Worm (Caenorhabditis elegans) whole organism, L4 larva: Measurements from ENCODE around the gene C25H3.14.

Experiments used
- F49E8.2 ChIP-seq: sonication (generic microtip); optimal IDR thresholded peaks from 2 replicates; lab custom pipeline; 2016; ENCODE audit warnings: missing compliant biosample characterization, mild to moderate bottlenecking, missing genetic modification characterization, borderline replicate concordance
- Y105C5A.15 ChIP-seq: fragments of 200-800 bp; sonication (Bioruptor generic); IDR thresholded peaks from 2 replicates; pipeline ENCODE4 v1.3.6; 2022; ENCODE audit warnings: missing genetic modification characterization, missing compliant biosample characterization
- ceh-28 ChIP-seq: fragments of 150-350 bp; optimal IDR thresholded peaks from 2 replicates; lab custom pipeline; 2014; ENCODE audit warnings: missing biosample characterization, missing genetic modification reagents, missing genetic modification characterization
- cey-2 ChIP-seq: sonication (generic microtip); optimal IDR thresholded peaks from 3 replicates; lab custom pipeline; 2017; ENCODE audit warnings: missing genetic modification characterization, mild to moderate bottlenecking, missing compliant biosample characterization, antibody characterized with exemption, borderline replicate concordance; ENCODE audit not compliant: insufficient read depth
- daf-12 ChIP-seq: fragments of 150-350 bp; optimal IDR thresholded peaks from 2 replicates; lab custom pipeline; 2014; ENCODE audit warnings: missing biosample characterization, missing genetic modification reagents, missing genetic modification characterization
- dmd-6 ChIP-seq: fragments of 200-800 bp; sonication (Bioruptor generic); IDR thresholded peaks from 2 replicates; pipeline ENCODE4 v1.3.6; 2022; ENCODE audit warnings: missing genetic modification reagents, missing genetic modification characterization, missing compliant biosample characterization
- dve-1 ChIP-seq: sonication (generic microtip); optimal IDR thresholded peaks from 2 replicates; lab custom pipeline; 2017; ENCODE audit warnings: antibody characterized with exemption, mild to moderate bottlenecking, missing genetic modification characterization, missing compliant biosample characterization; ENCODE audit not compliant: insufficient read depth
- egl-43 ChIP-seq: fragments of 200-800 bp; sonication (Bioruptor generic); IDR thresholded peaks from 2 replicates; pipeline ENCODE4 v1.3.6; 2022; ENCODE audit warnings: missing genetic modification reagents, missing genetic modification characterization, missing compliant biosample characterization
- lim-7 ChIP-seq: fragments of 200-800 bp; sonication (Bioruptor generic); IDR thresholded peaks from 2 replicates; pipeline ENCODE4 v1.3.6; 2022; ENCODE audit warnings: missing genetic modification characterization, missing compliant biosample characterization
- lin-1 ChIP-seq: fragments of 200-800 bp; sonication (Bioruptor generic); IDR thresholded peaks from 2 replicates; pipeline ENCODE4 v1.3.6; 2022; ENCODE audit warnings: missing genetic modification reagents, missing genetic modification characterization, missing compliant biosample characterization
- mdl-1 ChIP-seq, 2 experiments: fragments of 150-350 bp in 1 of 2; sonication (generic microtip) in 1 of 2; optimal IDR thresholded peaks; 2 replicates each; lab custom pipeline; 2014 to 2017; ENCODE audit warnings: missing biosample characterization in 2 of 2, missing genetic modification characterization in 2 of 2
- nhr-102 ChIP-seq: sonication (generic microtip); optimal IDR thresholded peaks from 2 replicates; lab custom pipeline; 2016; ENCODE audit warnings: mild to moderate bottlenecking, missing genetic modification characterization, moderate library complexity, missing compliant biosample characterization
- nhr-11 ChIP-seq: fragments of 150-350 bp; optimal IDR thresholded peaks from 2 replicates; lab custom pipeline; 2014; ENCODE audit warnings: missing biosample characterization, missing genetic modification characterization
- nhr-25 ChIP-seq: sonication (generic microtip); optimal IDR thresholded peaks from 2 replicates; lab custom pipeline; 2017; ENCODE audit warnings: missing genetic modification characterization, mild to moderate bottlenecking, missing compliant biosample characterization, antibody characterized with exemption, moderate library complexity, borderline replicate concordance; ENCODE audit not compliant: insufficient read depth
- nhr-41 ChIP-seq: fragments of 200-800 bp; sonication (Bioruptor generic); IDR thresholded peaks from 2 replicates; pipeline ENCODE4 v1.3.6; 2022; ENCODE audit warnings: missing genetic modification reagents, missing genetic modification characterization, missing compliant biosample characterization
- nhr-42 ChIP-seq: fragments of 200-800 bp; sonication (Bioruptor generic); IDR thresholded peaks from 2 replicates; pipeline ENCODE4 v1.3.6; 2022; ENCODE audit warnings: missing genetic modification characterization, missing compliant biosample characterization
- nhr-6 ChIP-seq: fragments of 150-350 bp; optimal IDR thresholded peaks from 2 replicates; lab custom pipeline; 2014; ENCODE audit warnings: missing biosample characterization, missing genetic modification characterization
- pqm-1 ChIP-seq: sonication (generic microtip); optimal IDR thresholded peaks from 2 replicates; lab custom pipeline; 2017; ENCODE audit warnings: missing biosample characterization, missing genetic modification characterization
- tag-97 ChIP-seq: fragments of 200-800 bp; sonication (Bioruptor generic); IDR thresholded peaks from 2 replicates; pipeline ENCODE4 v1.3.6; 2022; ENCODE audit warnings: missing genetic modification characterization, missing compliant biosample characterization
- unc-130 ChIP-seq: sonication (generic microtip); optimal IDR thresholded peaks from 2 replicates; lab custom pipeline; 2016; ENCODE audit warnings: missing genetic modification reagents, missing genetic modification characterization, missing compliant biosample characterization
- vab-7 ChIP-seq: fragments of 200-800 bp; sonication (Bioruptor generic); IDR thresholded peaks from 2 replicates; pipeline ENCODE4 v1.3.6; 2022; ENCODE audit warnings: missing genetic modification reagents, missing genetic modification characterization, missing compliant biosample characterization

The C25H3.14 gene

ce11 chrII:5744342-5744741 is 49.4 kb downstream of the C25H3.14 start:
- no peak for TF ChIP-seq lim-7 (GFP tag; lab: Robert Waterston, UW)
- TF ChIP-seq daf-12 (tag; lab: Kevin White, UChicago): no peak
- peak; percentile 59 for TF ChIP-seq dve-1
- no peak for TF ChIP-seq nhr-41
- no peak for TF ChIP-seq nhr-6
- TF ChIP-seq cey-2 (tag; lab: Kevin White, UChicago): no peak
- no peak for TF ChIP-seq Y105C5A.15 (GFP tag; lab: Robert Waterston, UW)
- peak; percentile 55 for TF ChIP-seq dmd-6
- TF ChIP-seq pqm-1 (tag; lab: Kevin White, UChicago): peak; percentile 52
- TF ChIP-seq lin-1 (GFP tag; lab: Robert Waterston, UW): no peak
- TF ChIP-seq nhr-25 (tag; lab: Kevin White, UChicago): no peak
- no peak for TF ChIP-seq F49E8.2
- TF ChIP-seq unc-130: no peak
- no peak for TF ChIP-seq tag-97 (GFP tag; lab: Robert Waterston, UW)
- no peak for TF ChIP-seq mdl-1 (tag; optimal IDR thresholded peaks at IDR 0.05; lab: Kevin White, UChicago)
- TF ChIP-seq nhr-42: no peak
- no peak for TF ChIP-seq egl-43 (GFP tag; lab: Robert Waterston, UW)
- no peak for TF ChIP-seq nhr-11 (tag; lab: Kevin White, UChicago)

- no peak for TF ChIP-seq nhr-102 (tag; lab: Kevin White, UChicago)
- TF ChIP-seq vab-7 (GFP tag; lab: Robert Waterston, UW): no peak
- 0 out of 2 replicates have a peak, but pooled peaks have one; percentile 17 for TF ChIP-seq dmd-6
- TF ChIP-seq lim-7 (GFP tag; lab: Robert Waterston, UW): no peak
- no peak for TF ChIP-seq tag-97 (GFP tag; lab: Robert Waterston, UW)
- TF ChIP-seq ceh-28: no peak
Observed at ce11 chrII:5745088-5745487, 50.2 kb downstream of the C25H3.14 start, which contains the start of gene F10C1.9. TSS of gene F10C1.9 (minus strand) at chrII:5745284.
